Fruit fly (Drosophila melanogaster) whole organism, pupa: ENCODE measurements around the gene CG43799.

Experiments used
- CG10348 ChIP-seq: fragments of 200-800 bp; sonication (Bioruptor generic); IDR thresholded peaks from 2 replicates; pipeline ENCODE4 v1.3.6; 2022; ENCODE audit warnings: missing biosample characterization, missing genetic modification characterization
- CG12605 ChIP-seq: fragments of 200-800 bp; sonication (Bioruptor generic); IDR thresholded peaks from 2 replicates; pipeline ENCODE4 v1.3.6; 2022; ENCODE audit warnings: missing biosample characterization, missing genetic modification characterization
- CG13204 ChIP-seq: fragments of 200-800 bp; sonication (Bioruptor generic); optimal IDR thresholded peaks from 2 replicates; lab custom pipeline; 2018; ENCODE audit warnings: missing biosample characterization, mild to moderate bottlenecking, missing genetic modification characterization, moderate library complexity
- CG14655 ChIP-seq: fragments of 200-800 bp; sonication (Bioruptor generic); optimal IDR thresholded peaks from 3 replicates; lab custom pipeline; 2017; ENCODE audit warnings: mild to moderate bottlenecking, missing biosample characterization, missing genetic modification reagents, missing genetic modification characterization
- CG15710 ChIP-seq: fragments of 200-800 bp; sonication (Bioruptor generic); optimal IDR thresholded peaks from 2 replicates; lab custom pipeline; 2018; ENCODE audit warnings: missing biosample characterization, mild to moderate bottlenecking, missing genetic modification characterization, moderate library complexity
- CG17806 ChIP-seq: fragments of 200-800 bp; sonication (Bioruptor generic); optimal IDR thresholded peaks from 2 replicates; lab custom pipeline; 2018; ENCODE audit warnings: missing biosample characterization, mild to moderate bottlenecking, missing genetic modification characterization, moderate library complexity
- CG32121 ChIP-seq: fragments of 200-800 bp; sonication (Bioruptor generic); IDR thresholded peaks from 2 replicates; pipeline ENCODE4 v1.3.6; 2022; ENCODE audit warnings: missing biosample characterization, missing genetic modification characterization
- CG34367 ChIP-seq: fragments of 200-800 bp; sonication (Bioruptor generic); optimal IDR thresholded peaks from 2 replicates; lab custom pipeline; 2018; ENCODE audit warnings: missing biosample characterization, mild to moderate bottlenecking, missing genetic modification characterization
- CG4496 ChIP-seq: fragments of 200-800 bp; sonication (Bioruptor generic); IDR thresholded peaks from 3 replicates; pipeline ENCODE4 v1.3.6; 2022; ENCODE audit warnings: missing biosample characterization, missing genetic modification characterization
- CG8159 ChIP-seq: fragments of 200-800 bp; sonication (Bioruptor generic); optimal IDR thresholded peaks from 3 replicates; lab custom pipeline; 2018; ENCODE audit warnings: missing biosample characterization, mild to moderate bottlenecking, missing genetic modification characterization, moderate library complexity
- CG8301 ChIP-seq: fragments of 200-800 bp; sonication (Bioruptor generic); optimal IDR thresholded peaks from 2 replicates; lab custom pipeline; 2018; ENCODE audit warnings: missing biosample characterization, mild to moderate bottlenecking, missing genetic modification characterization
- CG9948 ChIP-seq: fragments of 200-800 bp; sonication (Bioruptor generic); optimal IDR thresholded peaks from 2 replicates; lab custom pipeline; 2018; ENCODE audit warnings: missing biosample characterization, mild to moderate bottlenecking, missing genetic modification characterization, moderate library complexity
- D1 ChIP-seq: fragments of 200-800 bp; sonication (Bioruptor generic); optimal IDR thresholded peaks from 2 replicates; lab custom pipeline; 2018; ENCODE audit warnings: missing biosample characterization, mild to moderate bottlenecking, missing genetic modification characterization, moderate library complexity
- EcR ChIP-seq: fragments of 200-800 bp; sonication (Bioruptor generic); optimal IDR thresholded peaks from 3 replicates; lab custom pipeline; 2019; ENCODE audit warnings: missing biosample characterization, missing genetic modification characterization, mild to moderate bottlenecking, moderate library complexity, missing genetic modification reagents
- Ets98B ChIP-seq: fragments of 200-800 bp; sonication (Bioruptor generic); IDR thresholded peaks from 2 replicates; pipeline ENCODE4 v1.3.6; 2022; ENCODE audit warnings: missing biosample characterization, missing genetic modification characterization
- Pif1A ChIP-seq: fragments of 200-800 bp; sonication (Bioruptor generic); optimal IDR thresholded peaks from 3 replicates; lab custom pipeline; 2016; ENCODE audit warnings: missing biosample characterization, missing genetic modification characterization
- Pif1B ChIP-seq: fragments of 200-800 bp; sonication (Bioruptor generic); optimal IDR thresholded peaks from 3 replicates; lab custom pipeline; 2016; ENCODE audit warnings: missing biosample characterization, missing genetic modification characterization
- Snoo ChIP-seq: fragments of 200-800 bp; sonication (Bioruptor generic); optimal IDR thresholded peaks from 3 replicates; lab custom pipeline; 2017; ENCODE audit warnings: missing biosample characterization, mild to moderate bottlenecking, missing genetic modification characterization, inconsistent platforms
- fd96Ca ChIP-seq: fragments of 200-800 bp; sonication (Bioruptor generic); IDR thresholded peaks from 3 replicates; pipeline ENCODE4 v1.3.6; 2022; ENCODE audit warnings: missing biosample characterization, missing genetic modification characterization
- gl ChIP-seq: fragments of 200-800 bp; sonication (Bioruptor generic); optimal IDR thresholded peaks from 2 replicates; lab custom pipeline; 2018; ENCODE audit warnings: missing biosample characterization, mild to moderate bottlenecking, missing genetic modification characterization
- rn ChIP-seq: fragments of 200-800 bp; sonication (Bioruptor generic); IDR thresholded peaks from 2 replicates; pipeline ENCODE4 v1.3.6; 2022; ENCODE audit warnings: missing biosample characterization, missing genetic modification characterization

CG43799 gene

dm6 chr2L:7232713-7233112 is 5.2 kb downstream of the CG43799 start, which contains the start of gene CG43800:
Gene CG43800 (minus strand): TSS chr2L:7232813.
- TF ChIP-seq CG12605 (no peak), CG8301 (tag; lab: Kevin White, UChicago) (no peak), Ets98B (GFP tag; lab: Robert Waterston, UW) (no peak), CG32121 (GFP tag; lab: Robert Waterston, UW) (no peak), CG10348 (GFP tag; lab: Robert Waterston, UW) (no peak), Snoo (no peak), rn (GFP tag; lab: Robert Waterston, UW) (no peak), CG4496 (GFP tag; lab: Robert Waterston, UW) (no peak), CG34367 (no peak)

- TF ChIP-seq Snoo = peak; percentile 21
- no peak for TF ChIP-seq Pif1B (GFP tag; lab: Kevin White, UChicago)
Observed at dm6 chr2L:7239310-7239709, 11.8 kb downstream of the CG43799 start.

- TF ChIP-seq CG8301 (tag; lab: Kevin White, UChicago) (no peak), rn (GFP tag; lab: Robert Waterston, UW) (no peak), CG14655 (GFP tag; lab: Kevin White, UChicago) (no peak), fd96Ca (GFP tag; lab: Robert Waterston, UW) (no peak), CG13204 (GFP tag; lab: Kevin White, UChicago) (no peak), CG8159 (no peak), gl (tag; lab: Kevin White, UChicago) (no peak), Snoo (no peak), CG34367 (no peak)
Observed at dm6 chr2L:7240311-7240710, 12.8 kb downstream of the CG43799 start.

- no peak for TF ChIP-seq fd96Ca (GFP tag; lab: Robert Waterston, UW)
- TF ChIP-seq, all 21 proteins: peak for 0
Observed at dm6 chr2L:7240964-7241363, 13.4 kb downstream of the CG43799 start.

DNA sequence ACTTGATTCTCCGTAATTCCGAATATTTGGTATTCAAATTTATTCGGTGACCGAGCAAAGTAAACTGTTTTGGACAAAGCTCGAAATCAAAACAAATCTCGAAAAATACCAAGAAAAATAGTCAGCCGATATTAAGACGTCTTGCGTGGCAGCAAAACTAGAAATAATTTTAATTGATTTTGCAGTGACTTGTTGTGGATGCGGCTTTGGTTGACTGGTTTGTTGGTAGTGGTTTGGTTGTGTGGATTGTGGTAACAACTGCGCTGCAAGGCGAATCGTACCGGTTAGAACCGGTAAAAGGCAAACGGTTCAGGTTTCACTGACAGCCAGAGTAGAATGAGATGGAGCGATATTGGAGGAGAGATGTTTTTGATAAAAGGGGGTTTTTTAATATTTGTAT is 14.0 kb downstream of the CG43799 start:
- no peak for TF ChIP-seq CG17806 (tag; lab: Kevin White, UChicago)
- no peak for TF ChIP-seq CG34367

DNA sequence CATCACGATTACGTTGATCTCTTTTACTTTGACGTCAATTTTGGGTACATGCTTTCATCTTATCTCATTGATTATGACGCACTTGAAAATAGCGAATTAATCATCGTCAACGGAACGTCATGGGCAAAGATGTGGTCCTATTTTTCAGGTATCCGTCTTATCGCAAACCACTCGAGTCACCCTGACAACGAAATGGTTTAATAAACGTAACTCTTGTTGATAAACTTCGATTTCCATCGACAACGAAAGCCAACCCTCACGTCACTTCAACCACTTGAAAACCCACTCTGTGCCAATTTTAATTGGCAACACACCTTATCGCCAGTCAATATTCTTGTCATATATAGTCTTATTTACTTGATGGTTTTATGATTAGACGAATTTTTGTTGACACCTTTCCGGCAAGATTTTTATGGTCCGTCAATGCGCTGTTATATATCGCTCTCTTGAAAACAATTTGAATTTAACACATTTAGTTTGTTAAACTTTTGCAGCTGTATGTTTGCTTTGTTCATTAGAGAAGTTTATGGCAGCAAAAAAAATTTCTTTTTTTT is 14.8 kb downstream of the CG43799 start:
- TF ChIP-seq EcR (GFP tag; lab: Kevin White, UChicago) (no peak), CG10348 (GFP tag; lab: Robert Waterston, UW) (no peak), CG34367 (no peak), CG9948 (no peak), D1 (tag; lab: Kevin White, UChicago) (no peak), CG14655 (GFP tag; lab: Kevin White, UChicago) (no peak), CG8159 (no peak), CG12605 (no peak), CG8301 (tag; lab: Kevin White, UChicago) (no peak), CG13204 (GFP tag; lab: Kevin White, UChicago) (no peak), CG17806 (tag; lab: Kevin White, UChicago) (no peak), CG32121 (GFP tag; lab: Robert Waterston, UW) (no peak), rn (GFP tag; lab: Robert Waterston, UW) (no peak), Pif1A (GFP tag; lab: Kevin White, UChicago) (no peak)

- TF ChIP-seq CG13204 (GFP tag; lab: Kevin White, UChicago) (no peak), CG8301 (tag; lab: Kevin White, UChicago) (no peak), CG17806 (tag; lab: Kevin White, UChicago) (no peak), rn (GFP tag; lab: Robert Waterston, UW) (no peak), Pif1B (GFP tag; lab: Kevin White, UChicago) (no peak), CG32121 (GFP tag; lab: Robert Waterston, UW) (no peak)
Observed at dm6 chr2L:7248114-7248513, 20.6 kb downstream of the CG43799 start.

DNA sequence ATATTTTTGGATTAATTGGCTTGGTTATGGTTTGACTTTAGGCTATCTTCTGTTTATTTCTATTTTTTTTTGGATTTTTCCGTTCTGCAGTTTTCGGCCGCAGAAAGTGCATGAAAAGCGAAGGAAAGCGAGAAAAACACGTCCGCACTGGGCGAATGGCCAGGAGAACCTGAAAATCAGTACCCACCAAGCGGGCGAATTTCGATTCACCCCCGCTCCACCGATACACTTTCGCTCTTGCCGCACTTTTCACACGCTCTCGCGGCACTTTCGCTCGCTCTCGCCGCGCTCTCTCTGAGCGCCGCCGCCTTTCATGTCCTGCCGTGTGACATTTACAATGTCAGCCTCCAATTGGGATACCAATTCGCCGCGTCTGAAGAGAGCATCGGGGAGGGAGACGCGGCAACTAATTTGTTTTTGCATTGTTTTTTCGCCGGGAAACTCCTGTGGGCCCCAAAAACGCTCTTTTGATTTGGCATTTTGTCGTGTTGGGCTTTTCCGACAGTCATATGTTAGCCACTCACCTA is 21.8 kb downstream of the CG43799 start, which contains the start of gene Ndae1:
TSS of gene Ndae1 (minus strand) at position 51 of the 527 bp plus-strand sequence.
- TF ChIP-seq fd96Ca (GFP tag; lab: Robert Waterston, UW) (0 out of 3 replicates have a peak, but pooled peaks have one; percentile 25), CG4496 (GFP tag; lab: Robert Waterston, UW) (peak; percentile 64; the same call in 2 of the 3 replicates), CG15710 (no peak)
- TF ChIP-seq, all 21 proteins: peak for 2
